Fruit fly (Drosophila melanogaster) whole organism, embryonic: ENCODE results near the gene CG13309.
A peak's percentile ranks its signal among the peaks of the same experiment; 100 is the strongest.

Experiments
- C15 ChIP-seq: fragments of 200-800 bp; sonication (Bioruptor generic); IDR thresholded peaks from 3 replicates; pipeline ENCODE4 v1.3.6; 2022; ENCODE audit warnings: missing biosample characterization, missing genetic modification characterization
- CG11560 ChIP-seq: fragments of 200-800 bp; sonication (Bioruptor generic); IDR thresholded peaks from 3 replicates; pipeline ENCODE4 v1.3.6; 2022; ENCODE audit warnings: missing biosample characterization, missing genetic modification characterization
- CG11723 ChIP-seq: fragments of 200-800 bp; sonication (Bioruptor generic); optimal IDR thresholded peaks from 2 replicates; lab custom pipeline; 2017; ENCODE audit warnings: missing biosample characterization, mild to moderate bottlenecking, missing genetic modification characterization
- CG14014 ChIP-seq: fragments of 200-800 bp; sonication (Bioruptor generic); IDR thresholded peaks from 2 replicates; pipeline ENCODE4 v1.3.6; 2022; ENCODE audit warnings: missing biosample characterization, missing genetic modification characterization
- CG14710 ChIP-seq: fragments of 200-800 bp; sonication (Bioruptor generic); optimal IDR thresholded peaks from 3 replicates; lab custom pipeline; 2019; ENCODE audit warnings: missing biosample characterization, mild to moderate bottlenecking, missing genetic modification characterization, moderate library complexity
- CG17328 ChIP-seq: fragments of 200-800 bp; sonication (Bioruptor generic); IDR thresholded peaks from 2 replicates; pipeline ENCODE4 v1.3.6; 2022; ENCODE audit warnings: missing biosample characterization, missing genetic modification characterization
- CG2202 ChIP-seq: fragments of 200-800 bp; sonication (Bioruptor generic); optimal IDR thresholded peaks from 2 replicates; lab custom pipeline; 2018; ENCODE audit warnings: missing biosample characterization, mild to moderate bottlenecking, missing genetic modification characterization
- CG34422 ChIP-seq: fragments of 200-800 bp; sonication (Bioruptor generic); IDR thresholded peaks from 3 replicates; pipeline ENCODE4 v1.3.6; 2022; ENCODE audit warnings: missing biosample characterization, missing genetic modification characterization
- CG6254 ChIP-seq: fragments of 200-800 bp; sonication (Bioruptor generic); optimal IDR thresholded peaks from 3 replicates; lab custom pipeline; 2017; ENCODE audit warnings: mild to moderate bottlenecking, missing biosample characterization, missing genetic modification reagents, missing genetic modification characterization
- CG8765 ChIP-seq: fragments of 200-800 bp; sonication (Bioruptor generic); IDR thresholded peaks from 2 replicates; pipeline ENCODE4 v1.3.6; 2022; ENCODE audit warnings: missing biosample characterization, missing genetic modification characterization
- CHES-1-like ChIP-seq: fragments of 200-800 bp; sonication (Bioruptor generic); optimal IDR thresholded peaks from 2 replicates; lab custom pipeline; 2016; ENCODE audit warnings: missing biosample characterization, missing genetic modification characterization
- CTCF ChIP-seq: fragments of 200-800 bp; sonication (Bioruptor generic); optimal IDR thresholded peaks from 2 replicates; lab custom pipeline; 2017; ENCODE audit warnings: missing biosample characterization, mild to moderate bottlenecking, missing genetic modification characterization, moderate library complexity
- Camta ChIP-seq: fragments of 200-800 bp; sonication (Bioruptor generic); optimal IDR thresholded peaks from 2 replicates; lab custom pipeline; 2016; ENCODE audit warnings: missing biosample characterization, missing genetic modification characterization
- Chrac-16 ChIP-seq: fragments of 200-800 bp; sonication (Bioruptor generic); optimal IDR thresholded peaks from 3 replicates; lab custom pipeline; 2016; ENCODE audit warnings: missing biosample characterization, missing genetic modification characterization
- Dp ChIP-seq: fragments of 200-800 bp; sonication (Bioruptor generic); optimal IDR thresholded peaks from 2 replicates; lab custom pipeline; 2018; ENCODE audit warnings: missing biosample characterization, mild to moderate bottlenecking, missing genetic modification characterization, moderate library complexity
- Dref ChIP-seq: fragments of 200-800 bp; sonication (Bioruptor generic); IDR thresholded peaks from 2 replicates; pipeline ENCODE4 v1.3.6; 2022; ENCODE audit warnings: missing biosample characterization, missing genetic modification characterization
- Kr ChIP-seq: fragments of 200-800 bp; sonication (Bioruptor generic); optimal IDR thresholded peaks from 2 replicates; lab custom pipeline; 2017; ENCODE audit warnings: missing biosample characterization, mild to moderate bottlenecking, missing genetic modification characterization
- MESR4 ChIP-seq: fragments of 200-800 bp; sonication (Bioruptor generic); optimal IDR thresholded peaks from 2 replicates; lab custom pipeline; 2018; ENCODE audit warnings: missing biosample characterization, mild to moderate bottlenecking, missing genetic modification characterization, moderate library complexity
- Mad ChIP-seq: fragments of 200-800 bp; sonication (Bioruptor generic); optimal IDR thresholded peaks from 2 replicates; lab custom pipeline; 2016; ENCODE audit warnings: missing biosample characterization, missing genetic modification characterization
- NC2β ChIP-seq: fragments of 200-800 bp; sonication (Bioruptor generic); optimal IDR thresholded peaks from 2 replicates; lab custom pipeline; 2016; ENCODE audit warnings: missing biosample characterization, missing genetic modification characterization
- Nf-YA ChIP-seq: fragments of 200-800 bp; sonication (Bioruptor generic); IDR thresholded peaks from 2 replicates; pipeline ENCODE4 v1.3.6; 2022; ENCODE audit warnings: missing biosample characterization, missing genetic modification characterization
- Opbp ChIP-seq: fragments of 200-800 bp; sonication (Bioruptor generic); IDR thresholded peaks from 3 replicates; pipeline ENCODE4 v1.3.6; 2022; ENCODE audit warnings: missing biosample characterization, missing genetic modification characterization; ENCODE audit not compliant: partially characterized antibody
- Rx ChIP-seq: fragments of 200-800 bp; sonication (Bioruptor generic); IDR thresholded peaks from 2 replicates; pipeline ENCODE4 v1.3.6; 2022; ENCODE audit warnings: missing biosample characterization, missing genetic modification characterization
- Six4 ChIP-seq: fragments of 200-800 bp; sonication (Bioruptor generic); optimal IDR thresholded peaks from 2 replicates; lab custom pipeline; 2016; ENCODE audit warnings: missing biosample characterization, missing genetic modification characterization
- Trl ChIP-seq, 3 experiments: fragments of >200 bp in 2 of 3; fragments of 200-800 bp in 1 of 3; sonication (Bioruptor generic) in 1 of 3; optimal IDR thresholded peaks; 2 replicates in 1 of 3; 3 replicates in 2 of 3; lab custom pipeline; 2016 to 2017; ENCODE audit warnings: missing biosample characterization in 1 of 3, missing genetic modification characterization in 1 of 3
- Usf ChIP-seq: fragments of 200-800 bp; sonication (Bioruptor generic); optimal IDR thresholded peaks from 2 replicates; lab custom pipeline; 2017; ENCODE audit warnings: missing genotype, missing biosample characterization, missing genetic modification characterization
- YL-1 ChIP-seq: fragments of 200-800 bp; sonication (Bioruptor generic); optimal IDR thresholded peaks from 3 replicates; lab custom pipeline; 2017; ENCODE audit warnings: missing biosample characterization, mild to moderate bottlenecking, missing genetic modification characterization
- bowl ChIP-seq: fragments of 200-800 bp; sonication (Bioruptor generic); IDR thresholded peaks from 2 replicates; pipeline ENCODE4 v1.3.6; 2022; ENCODE audit warnings: missing biosample characterization, missing genetic modification characterization
- btn ChIP-seq: fragments of 200-800 bp; sonication (Bioruptor generic); optimal IDR thresholded peaks from 2 replicates; lab custom pipeline; 2016; ENCODE audit warnings: missing biosample characterization, missing genetic modification characterization
- chm ChIP-seq: fragments of 200-800 bp; sonication (Bioruptor generic); IDR thresholded peaks from 2 replicates; pipeline ENCODE4 v1.3.6; 2022; ENCODE audit warnings: missing biosample characterization, missing genetic modification characterization
- croc ChIP-seq: fragments of 200-800 bp; sonication (Bioruptor generic); conservative IDR thresholded peaks from 3 replicates; pipeline ENCODE4 v1.3.6; 2022; ENCODE audit warnings: missing biosample characterization, missing genetic modification characterization
- dimm ChIP-seq: fragments of 200-800 bp; sonication (Bioruptor generic); IDR thresholded peaks from 2 replicates; pipeline ENCODE4 v1.3.6; 2022; ENCODE audit warnings: missing biosample characterization, missing genetic modification characterization
- disco-r ChIP-seq: fragments of 200-800 bp; sonication (Bioruptor generic); optimal IDR thresholded peaks from 2 replicates; lab custom pipeline; 2016; ENCODE audit warnings: missing biosample characterization, missing genetic modification characterization
- dmrt11E ChIP-seq: fragments of 200-800 bp; sonication (Bioruptor generic); optimal IDR thresholded peaks from 3 replicates; lab custom pipeline; 2018; ENCODE audit warnings: missing biosample characterization, mild to moderate bottlenecking, missing genetic modification characterization, moderate library complexity
- ftz-f1 ChIP-seq: fragments of 200-800 bp; sonication (Bioruptor generic); optimal IDR thresholded peaks from 2 replicates; lab custom pipeline; 2016; ENCODE audit warnings: missing biosample characterization, missing genetic modification characterization
- ham ChIP-seq: fragments of 200-800 bp; sonication (Bioruptor generic); IDR thresholded peaks from 2 replicates; pipeline ENCODE4 v1.3.6; 2022; ENCODE audit warnings: missing biosample characterization, missing genetic modification characterization
- lbe ChIP-seq: fragments of 200-800 bp; sonication (Bioruptor generic); optimal IDR thresholded peaks from 2 replicates; lab custom pipeline; 2016; ENCODE audit warnings: missing biosample characterization, mild to moderate bottlenecking, missing genetic modification characterization
- lov ChIP-seq, 2 experiments: fragments of 200-800 bp in 1 of 2; fragments of >200 bp in 1 of 2; sonication (Bioruptor generic) in 1 of 2; IDR thresholded peaks in 1 of 2; optimal IDR thresholded peaks in 1 of 2; 2 replicates in 1 of 2; 3 replicates in 1 of 2; pipeline versions ENCODE4 v1.3.6 to Lab custom; 2017 to 2022; ENCODE audit warnings: missing biosample characterization in 1 of 2, missing genetic modification characterization in 1 of 2
- nau ChIP-seq: fragments of 200-800 bp; sonication (Bioruptor generic); optimal IDR thresholded peaks from 3 replicates; lab custom pipeline; 2017; ENCODE audit warnings: missing biosample characterization, mild to moderate bottlenecking, missing genetic modification characterization, missing genetic modification reagents
- pum ChIP-seq: fragments of 200-800 bp; sonication (Bioruptor generic); optimal IDR thresholded peaks from 2 replicates; lab custom pipeline; 2016; ENCODE audit warnings: missing biosample characterization, missing genetic modification characterization
- sc ChIP-seq, 3 experiments: fragments of >200 bp in 2 of 3; fragments of 200-800 bp in 1 of 3; sonication (Bioruptor generic) in 1 of 3; optimal IDR thresholded peaks; 2 replicates in 2 of 3; 3 replicates in 1 of 3; lab custom pipeline; 2017; ENCODE audit warnings: mild to moderate bottlenecking in 1 of 3, missing biosample characterization in 1 of 3, missing genetic modification characterization in 1 of 3, missing genetic modification reagents in 1 of 3
- schlank ChIP-seq: fragments of 200-800 bp; sonication (Bioruptor generic); optimal IDR thresholded peaks from 2 replicates; lab custom pipeline; 2018; ENCODE audit warnings: missing biosample characterization, mild to moderate bottlenecking, missing genetic modification characterization
- scrt ChIP-seq: fragments of 200-800 bp; sonication (Bioruptor generic); optimal IDR thresholded peaks from 2 replicates; lab custom pipeline; 2018; ENCODE audit warnings: missing biosample characterization, mild to moderate bottlenecking, missing genetic modification characterization, moderate library complexity
- sens ChIP-seq: fragments of 200-800 bp; sonication (Bioruptor generic); peaks from one replicate; lab custom pipeline; 2016; ENCODE audit warnings: missing biosample characterization, missing genetic modification characterization
- sens-2 ChIP-seq: fragments of 200-800 bp; sonication (Bioruptor generic); IDR thresholded peaks from 2 replicates; pipeline ENCODE4 v1.3.6; 2022; ENCODE audit warnings: missing biosample characterization, missing genetic modification characterization
- sob ChIP-seq: fragments of 200-800 bp; sonication (Bioruptor generic); IDR thresholded peaks from 2 replicates; pipeline ENCODE4 v1.3.6; 2022; ENCODE audit warnings: missing biosample characterization, missing genetic modification characterization
- trem ChIP-seq: fragments of 200-800 bp; optimal IDR thresholded peaks from 3 replicates; lab custom pipeline; 2019; ENCODE audit warnings: missing biosample characterization, mild to moderate bottlenecking, missing genetic modification characterization, moderate library complexity
- trh ChIP-seq: fragments of 200-800 bp; sonication (Bioruptor generic); optimal IDR thresholded peaks from 2 replicates; lab custom pipeline; 2016; ENCODE audit warnings: missing biosample characterization, missing genetic modification characterization
- ttk ChIP-seq: fragments of 200-800 bp; sonication (Bioruptor generic); IDR thresholded peaks from 2 replicates; pipeline ENCODE4 v2.1.2; 2022; ENCODE audit warnings: missing biosample characterization, missing genetic modification characterization
- twi ChIP-seq: fragments of 200-800 bp; optimal IDR thresholded peaks from 2 replicates; lab custom pipeline; 2019; ENCODE audit warnings: missing biosample characterization, mild to moderate bottlenecking, missing genetic modification characterization, moderate library complexity
- usp ChIP-seq: fragments of >200 bp; optimal IDR thresholded peaks from 2 replicates; lab custom pipeline; 2017; ENCODE audit warnings: missing biosample characterization, missing genetic modification characterization
- vfl ChIP-seq: fragments of 200-800 bp; sonication (Bioruptor generic); optimal IDR thresholded peaks from 2 replicates; lab custom pipeline; 2016; ENCODE audit warnings: missing biosample characterization, missing genetic modification characterization

The CG13309 gene

dm6 chr3L:8765493-8765892 lies 44.7 kb upstream of the CG13309 start (continued):
- TF ChIP-seq sc (optimal IDR thresholded peaks at IDR 0.05; lab: Kevin White, UChicago) (no peak), sc (GFP tag; optimal IDR thresholded peaks at IDR 0.05; lab: Kevin White, UChicago) (no peak), Camta (GFP tag; lab: Kevin White, UChicago) (no peak), Six4 (GFP tag; lab: Kevin White, UChicago) (no peak), dimm (peak; percentile 7; the same call in 1 of the 2 replicates), Chrac-16 (no peak), Dref (no peak), ttk (GFP tag; lab: Robert Waterston, UW) (peak; percentile 62), ham (GFP tag; lab: Robert Waterston, UW) (no peak), chm (GFP tag; lab: Robert Waterston, UW) (peak; percentile 5; the same call in 1 of the 2 replicates), CG8765 (peak; percentile 18; the same call in 1 of the 2 replicates), CG2202 (no peak), twi (tag; lab: Kevin White, UChicago) (no peak), MESR4 (no peak), CG6254 (GFP tag; lab: Kevin White, UChicago) (no peak), CG11723 (no peak), CG14710 (tag; lab: Kevin White, UChicago) (peak; percentile 37), vfl (GFP tag; lab: Kevin White, UChicago) (no peak), lov (optimal IDR thresholded peaks at IDR 0.05; lab: Kevin White, UChicago) (no peak), lov (GFP tag; IDR thresholded peaks at IDR 0.05; lab: Robert Waterston, UW) (peak; percentile 28; the same call in 2 of the 3 replicates), nau (GFP tag; lab: Kevin White, UChicago) (no peak), Mad (GFP tag; lab: Kevin White, UChicago) (no peak), dmrt11E (tag; lab: Kevin White, UChicago) (peak; percentile 37), Dp (no peak), CTCF (GFP tag; lab: Kevin White, UChicago) (no peak), ftz-f1 (GFP tag; lab: Kevin White, UChicago) (no peak), scrt (GFP tag; lab: Kevin White, UChicago) (no peak), Nf-YA (peak; percentile 19; the same call in 1 of the 2 replicates), CG34422 (no peak; the same call in 1 of the 3 replicates), schlank (tag; lab: Kevin White, UChicago) (no peak), sens-2 (peak; percentile 64), Kr (GFP tag; lab: Kevin White, UChicago) (no peak), lbe (GFP tag; lab: Kevin White, UChicago) (no peak), bowl (GFP tag; lab: Robert Waterston, UW) (peak; percentile 40; the same call in 1 of the 2 replicates), Usf (GFP tag; lab: Kevin White, UChicago) (no peak), trem (tag; lab: Kevin White, UChicago) (no peak), Trl (optimal IDR thresholded peaks at IDR 0.05; lab: Kevin White, UChicago) (no peak), Trl (GFP tag; optimal IDR thresholded peaks at IDR 0.05; lab: Kevin White, UChicago) (no peak), sob (GFP tag; lab: Robert Waterston, UW) (no peak; the same call in 1 of the 2 replicates), croc (peak; percentile 12), sens (GFP tag; lab: Kevin White, UChicago) (no peak), usp (GFP tag; lab: Kevin White, UChicago) (no peak), disco-r (GFP tag; lab: Kevin White, UChicago) (no peak), Rx (GFP tag; lab: Robert Waterston, UW) (peak; percentile 67), CG11560 (tag; lab: Robert Waterston, UW) (no peak), btn (GFP tag; lab: Kevin White, UChicago) (no peak), C15 (GFP tag; lab: Robert Waterston, UW) (no peak), trh (no peak), YL-1 (GFP tag; lab: Kevin White, UChicago) (no peak), NC2β (no peak), CG14014 (GFP tag; lab: Robert Waterston, UW) (no peak; the same call in 1 of the 2 replicates), CHES-1-like (GFP tag; lab: Kevin White, UChicago) (no peak), CG17328 (GFP tag; lab: Robert Waterston, UW) (peak; percentile 85), pum (GFP tag; lab: Kevin White, UChicago) (no peak), Opbp (GFP tag; lab: Robert Waterston, UW) (no peak)
